Worm (Caenorhabditis elegans) whole organism, midembryonic: ENCODE results near the gene fntb-1.

Experiments used
- flt-1 ChIP-seq: fragments of 200-800 bp; sonication (Bioruptor generic); IDR thresholded peaks from 2 replicates; pipeline ENCODE4 v1.3.6; 2022; ENCODE audit warnings: missing genetic modification characterization, missing compliant biosample characterization
- ztf-23 ChIP-seq: fragments of 200-800 bp; sonication (Bioruptor generic); IDR thresholded peaks from 2 replicates; pipeline ENCODE4 v1.3.6; 2022; ENCODE audit warnings: missing genetic modification reagents, missing genetic modification characterization, missing compliant biosample characterization

DNA sequence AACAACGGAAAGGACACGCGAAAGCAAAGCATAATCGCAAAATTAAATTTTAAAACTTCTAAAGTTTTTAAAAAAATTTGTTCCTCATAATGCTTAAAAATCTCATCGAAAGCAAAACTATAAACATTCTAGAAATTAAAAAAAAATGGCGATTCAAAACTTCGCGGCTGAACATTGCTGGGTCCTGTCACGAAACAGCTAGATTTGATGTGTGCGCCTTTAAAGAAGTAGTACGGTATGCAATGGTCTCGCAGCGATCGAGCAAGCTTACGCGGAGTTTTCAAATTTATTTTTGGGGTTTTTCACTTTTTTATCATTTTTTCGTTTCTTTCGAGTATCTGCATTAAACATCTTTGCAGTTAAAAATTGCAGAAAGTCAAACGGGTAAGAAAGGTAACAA is 9.6 kb downstream of the fntb-1 start, which contains the start of gene coh-3:
- TF ChIP-seq flt-1 (no peak), ztf-23 (no peak)
